Worm (Caenorhabditis elegans) whole organism, L4 larva: Measurements from ENCODE around the gene tebp-1.

Experiments used
- fos-1 ChIP-seq: fragments of 150-350 bp; optimal IDR thresholded peaks from 2 replicates; lab custom pipeline; 2014; ENCODE audit warnings: missing biosample characterization, missing genetic modification characterization
- nhr-111 ChIP-seq: fragments of 200-800 bp; sonication (Bioruptor generic); optimal IDR thresholded peaks from 2 replicates; lab custom pipeline; 2018; ENCODE audit warnings: mild to moderate bottlenecking, missing genetic modification characterization, missing compliant biosample characterization
- nhr-237 ChIP-seq: sonication (generic microtip); optimal IDR thresholded peaks from 2 replicates; lab custom pipeline; 2017; ENCODE audit warnings: missing biosample characterization, missing genetic modification characterization
- nhr-77 ChIP-seq: fragments of 150-350 bp; optimal IDR thresholded peaks from 2 replicates; lab custom pipeline; 2014; ENCODE audit warnings: missing biosample characterization, missing genetic modification characterization
- snpc-4 ChIP-seq: fragments of 150-350 bp; optimal IDR thresholded peaks from 2 replicates; lab custom pipeline; 2014; ENCODE audit warnings: missing biosample characterization, missing genetic modification characterization

DNA sequence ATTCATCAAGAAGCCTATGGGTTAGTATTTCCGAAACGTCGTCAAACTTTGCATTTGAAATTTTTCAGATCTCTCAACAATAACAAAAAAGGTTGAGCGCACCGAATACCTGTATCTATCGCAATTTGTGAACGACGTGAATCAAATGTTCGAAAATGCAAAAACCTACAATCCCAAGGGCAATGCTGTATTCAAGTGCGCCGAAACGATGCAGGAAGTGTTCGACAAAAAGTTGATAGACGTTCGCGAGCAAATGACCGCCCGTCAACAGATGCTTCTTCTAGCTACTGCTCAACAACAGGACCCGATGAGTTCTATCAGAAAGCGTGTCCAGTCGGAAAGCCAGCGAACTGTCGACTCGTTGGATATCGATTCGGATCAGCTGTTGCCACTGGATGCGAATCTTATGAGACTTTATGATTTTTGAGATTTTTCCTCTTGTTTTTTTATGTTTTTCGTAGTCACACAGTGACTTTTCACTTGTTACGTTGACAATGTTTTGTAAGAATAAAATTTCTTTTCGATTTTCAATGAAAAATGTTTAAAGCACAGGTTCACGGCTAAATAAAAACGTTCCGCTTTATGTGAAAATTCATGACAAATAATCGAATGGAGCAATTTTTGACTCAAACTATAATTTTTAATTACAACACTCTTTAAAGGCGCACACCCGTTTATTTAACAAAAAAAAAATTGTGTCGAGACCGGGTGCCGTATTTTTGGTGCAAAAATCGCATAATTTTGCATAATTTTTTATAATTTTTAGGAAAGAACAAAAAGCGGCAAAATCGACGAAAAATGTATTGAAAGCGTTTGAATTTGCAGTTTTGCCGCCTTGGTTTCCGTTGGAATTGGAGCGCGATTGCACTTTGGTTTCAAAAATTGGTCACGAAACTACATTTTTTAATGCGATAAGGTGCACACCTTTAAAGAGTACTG lies 45.8 kb downstream of the tebp-1 start:
- no peak for TF ChIP-seq fos-1
- no peak for TF ChIP-seq nhr-237
- no peak for TF ChIP-seq nhr-111 (GFP tag; lab: Kevin White, UChicago)
- TF ChIP-seq nhr-77 (tag; lab: Kevin White, UChicago), result peak; percentile 68
- no peak for TF ChIP-seq snpc-4 (tag; lab: Kevin White, UChicago)
